Worm (Caenorhabditis elegans): Measurements from ENCODE around the gene C33G8.13.
"Not testable (repeated sequence)": the region's sequence is repeated elsewhere in the genome, so short reads cannot be mapped to it uniquely, and the experiment has no call there.

C33G8.13 gene

ce11 chrV:7059350-7059749 is 43.6 kb upstream of the C33G8.13 start, which contains the start of gene mdt-6:
TSS of gene mdt-6 (minus strand) at chrV:7059624.
- TF ChIP-seq pha-4 (tag; optimal IDR thresholded peaks at IDR 0.05) (no peak), flh-1 (GFP tag; optimal IDR thresholded peaks at IDR 0.05) (no peak), drap-1 (GFP tag; optimal IDR thresholded peaks at IDR 0.05) (no peak), nhr-76 (tag; optimal IDR thresholded peaks at IDR 0.05) (no peak), ceh-43 (GFP tag; optimal IDR thresholded peaks at IDR 0.05) (no peak), snpc-4 (tag; optimal IDR thresholded peaks at IDR 0.05) (no peak), lin-32 (GFP tag; optimal IDR thresholded peaks at IDR 0.05) (no peak), unc-120 (tag; optimal IDR thresholded peaks at IDR 0.05; ENCODE audit: poor library complexity, severe bottlenecking) (no peak), M03D4.4 (tag; optimal IDR thresholded peaks at IDR 0.05) (no peak), hlh-1 (tag; optimal IDR thresholded peaks at IDR 0.05) (no peak)

ce11 chrV:7057795-7058194 is 42.0 kb upstream of the C33G8.13 start, which contains the start of gene Y57E12AL.2:
TSS of gene Y57E12AL.2 (plus strand) at chrV:7058095.
- TF ChIP-seq ceh-43 (GFP tag; optimal IDR thresholded peaks at IDR 0.05); tbx-8 (GFP tag; optimal IDR thresholded peaks at IDR 0.05); nhr-12 (tag; optimal IDR thresholded peaks at IDR 0.05): not testable (repeated sequence)

ce11 chrV:7054598-7054997 is 38.8 kb upstream of the C33G8.13 start, which contains the start of gene spig-8:
TSS of gene spig-8 (plus strand) at chrV:7054898.
- TF ChIP-seq ceh-43 (GFP tag; optimal IDR thresholded peaks at IDR 0.05) (no peak), cnd-1 (tag; optimal IDR thresholded peaks at IDR 0.05) (no peak), ceh-39 (tag; optimal IDR thresholded peaks at IDR 0.05) (no peak), mab-5 (tag; optimal IDR thresholded peaks at IDR 0.05) (no peak), sptf-1 (tag; optimal IDR thresholded peaks at IDR 0.05) (no peak), mls-2 (tag; optimal IDR thresholded peaks at IDR 0.05) (no peak), bed-3 (GFP tag; optimal IDR thresholded peaks at IDR 0.05) (no peak), pha-4 (tag; optimal IDR thresholded peaks at IDR 0.05) (no peak), flh-1 (GFP tag; optimal IDR thresholded peaks at IDR 0.05) (no peak), zip-8 (tag; optimal IDR thresholded peaks at IDR 0.05) (no peak), nhr-28 (tag; optimal IDR thresholded peaks at IDR 0.05) (no peak), sem-2 (GFP tag; optimal IDR thresholded peaks at IDR 0.05) (no peak), drap-1 (GFP tag; optimal IDR thresholded peaks at IDR 0.05) (no peak), blmp-1 (tag; optimal IDR thresholded peaks at IDR 0.05) (no peak), ces-1 (GFP tag; optimal IDR thresholded peaks at IDR 0.05) (no peak), snpc-4 (tag; optimal IDR thresholded peaks at IDR 0.05) (no peak), ceh-83 (GFP tag; optimal IDR thresholded peaks at IDR 0.05) (no peak), nhr-2 (tag; optimal IDR thresholded peaks at IDR 0.05) (no peak)

ce11 chrV:7053100-7053499 is 37.3 kb upstream of the C33G8.13 start, which contains the start of gene txt-17:
TSS of gene txt-17 (minus strand) at chrV:7053200.
- TF ChIP-seq snpc-4 (tag; optimal IDR thresholded peaks at IDR 0.05) (no peak), sem-2 (GFP tag; optimal IDR thresholded peaks at IDR 0.05) (no peak)

- no peak for TF ChIP-seq elt-3 (tag; optimal IDR thresholded peaks at IDR 0.05)
- no peak for TF ChIP-seq sptf-1 (tag; optimal IDR thresholded peaks at IDR 0.05)
- TF ChIP-seq lin-13 (tag; optimal IDR thresholded peaks at IDR 0.05): no peak
- no peak for TF ChIP-seq snpc-4 (tag; optimal IDR thresholded peaks at IDR 0.05)
- TF ChIP-seq drap-1 (GFP tag; optimal IDR thresholded peaks at IDR 0.05): no peak
- no peak for TF ChIP-seq nhr-12 (tag; optimal IDR thresholded peaks at IDR 0.05)
- TF ChIP-seq ceh-39 (tag; optimal IDR thresholded peaks at IDR 0.05): no peak
- no peak for TF ChIP-seq lsy-2 (tag; optimal IDR thresholded peaks at IDR 0.05)
- no peak for TF ChIP-seq blmp-1 (tag; optimal IDR thresholded peaks at IDR 0.05)
- no peak for TF ChIP-seq M03D4.4 (tag; optimal IDR thresholded peaks at IDR 0.05)
- TF ChIP-seq tbx-8 (GFP tag; optimal IDR thresholded peaks at IDR 0.05): no peak
- TF ChIP-seq zip-8 (tag; optimal IDR thresholded peaks at IDR 0.05): no peak
- no peak for TF ChIP-seq unc-39 (tag; optimal IDR thresholded peaks at IDR 0.05)
- no peak for TF ChIP-seq elt-1 (tag; optimal IDR thresholded peaks at IDR 0.05; ENCODE audit: borderline replicate concordance, insufficient read depth)
- no peak for TF ChIP-seq nhr-76 (tag; optimal IDR thresholded peaks at IDR 0.05)
- no peak for TF ChIP-seq nhr-237 (tag; optimal IDR thresholded peaks at IDR 0.05)
Observed at ce11 chrV:7051133-7051765, 35.5 kb upstream of the C33G8.13 start, which contains the start of the genes tofu-2 and spig-1. TSS of gene tofu-2 (minus strand) at chrV:7051248. TSS of gene spig-1 (plus strand) at chrV:7051715.
